Fruit fly (Drosophila melanogaster) whole organism, embryonic: ENCODE results near the gene Wwox.

ENCODE experiments used
- CG1024 ChIP-seq: fragments of 200-800 bp; sonication (Bioruptor generic); IDR thresholded peaks from 2 replicates; pipeline ENCODE4 v1.3.6; 2022; ENCODE audit warnings: missing biosample characterization, missing genetic modification characterization
- CG10431 ChIP-seq: fragments of 200-800 bp; sonication (Bioruptor generic); optimal IDR thresholded peaks from 3 replicates; lab custom pipeline; 2018; ENCODE audit warnings: missing biosample characterization, mild to moderate bottlenecking, missing genetic modification characterization
- CG10565 ChIP-seq: fragments of 200-800 bp; sonication (Bioruptor generic); optimal IDR thresholded peaks from 3 replicates; lab custom pipeline; 2016; ENCODE audit warnings: missing biosample characterization, mild to moderate bottlenecking, missing genetic modification characterization
- CG12155 ChIP-seq: fragments of 200-800 bp; sonication (Bioruptor generic); optimal IDR thresholded peaks from 3 replicates; lab custom pipeline; 2016; ENCODE audit warnings: missing biosample characterization, missing genetic modification characterization
- CG12391 ChIP-seq: fragments of 200-800 bp; sonication (Bioruptor generic); optimal IDR thresholded peaks from 3 replicates; lab custom pipeline; 2018; ENCODE audit warnings: missing biosample characterization, mild to moderate bottlenecking, missing genetic modification characterization, moderate library complexity
- CG14014 ChIP-seq: fragments of 200-800 bp; sonication (Bioruptor generic); IDR thresholded peaks from 2 replicates; pipeline ENCODE4 v1.3.6; 2022; ENCODE audit warnings: missing biosample characterization, missing genetic modification characterization
- CG14667 ChIP-seq: fragments of 200-800 bp; sonication (Bioruptor generic); IDR thresholded peaks from 2 replicates; pipeline ENCODE4 v1.3.6; 2022; ENCODE audit warnings: missing biosample characterization, missing genetic modification characterization
- CG15479 ChIP-seq: fragments of 200-800 bp; sonication (Bioruptor generic); optimal IDR thresholded peaks from 3 replicates; lab custom pipeline; 2019; ENCODE audit warnings: missing biosample characterization, mild to moderate bottlenecking, missing genetic modification characterization, moderate library complexity
- CG16815 ChIP-seq: fragments of 200-800 bp; sonication (Bioruptor generic); optimal IDR thresholded peaks from 3 replicates; lab custom pipeline; 2017; ENCODE audit warnings: missing biosample characterization, mild to moderate bottlenecking, missing genetic modification characterization
- CG3065 ChIP-seq: fragments of 200-800 bp; sonication (Bioruptor generic); optimal IDR thresholded peaks from 2 replicates; lab custom pipeline; 2016; ENCODE audit warnings: missing biosample characterization, missing genetic modification characterization
- CG33213 ChIP-seq: fragments of 200-800 bp; sonication (Bioruptor generic); optimal IDR thresholded peaks from 3 replicates; lab custom pipeline; 2016; ENCODE audit warnings: missing biosample characterization, missing genetic modification characterization
- CG3838 ChIP-seq: fragments of 200-800 bp; sonication (Bioruptor generic); optimal IDR thresholded peaks from 3 replicates; lab custom pipeline; 2016; ENCODE audit warnings: missing biosample characterization, missing genetic modification characterization
- CG3995 ChIP-seq: fragments of 200-800 bp; sonication (Bioruptor generic); optimal IDR thresholded peaks from 3 replicates; lab custom pipeline; 2016; ENCODE audit warnings: missing biosample characterization, missing genetic modification characterization
- CG43689 ChIP-seq: fragments of 200-800 bp; sonication (Bioruptor generic); IDR thresholded peaks from 2 replicates; pipeline ENCODE4 v1.3.6; 2022; ENCODE audit warnings: missing biosample characterization, missing genetic modification characterization
- CG4424 ChIP-seq: fragments of 200-800 bp; sonication (Bioruptor generic); optimal IDR thresholded peaks from 3 replicates; lab custom pipeline; 2016; ENCODE audit warnings: missing biosample characterization, missing genetic modification characterization
- CG6254 ChIP-seq: fragments of 200-800 bp; sonication (Bioruptor generic); optimal IDR thresholded peaks from 3 replicates; lab custom pipeline; 2017; ENCODE audit warnings: mild to moderate bottlenecking, missing biosample characterization, missing genetic modification reagents, missing genetic modification characterization
- CG6272 ChIP-seq: fragments of 200-800 bp; sonication (Bioruptor generic); IDR thresholded peaks from 2 replicates; pipeline ENCODE4 v1.3.6; 2022; ENCODE audit warnings: missing biosample characterization, missing genetic modification characterization
- CG7786 ChIP-seq: fragments of 200-800 bp; sonication (Bioruptor generic); optimal IDR thresholded peaks from 2 replicates; lab custom pipeline; 2016; ENCODE audit warnings: missing biosample characterization, missing genetic modification characterization
- CG7987 ChIP-seq: fragments of 200-800 bp; sonication (Bioruptor generic); optimal IDR thresholded peaks from 2 replicates; lab custom pipeline; 2018; ENCODE audit warnings: missing biosample characterization, mild to moderate bottlenecking, missing genetic modification characterization, moderate library complexity
- CG9437 ChIP-seq: fragments of 200-800 bp; sonication (Bioruptor generic); optimal IDR thresholded peaks from 2 replicates; lab custom pipeline; 2018; ENCODE audit warnings: missing biosample characterization, mild to moderate bottlenecking, missing genetic modification characterization
- CG9797 ChIP-seq: fragments of 200-800 bp; sonication (Bioruptor generic); optimal IDR thresholded peaks from 3 replicates; lab custom pipeline; 2018; ENCODE audit warnings: missing biosample characterization, mild to moderate bottlenecking, missing genetic modification characterization
- Camta ChIP-seq: fragments of 200-800 bp; sonication (Bioruptor generic); optimal IDR thresholded peaks from 2 replicates; lab custom pipeline; 2016; ENCODE audit warnings: missing biosample characterization, missing genetic modification characterization
- CrebB ChIP-seq: fragments of 200-800 bp; sonication (Bioruptor generic); optimal IDR thresholded peaks from 3 replicates; lab custom pipeline; 2018; ENCODE audit warnings: missing biosample characterization, mild to moderate bottlenecking, missing genetic modification characterization
- Dek ChIP-seq: fragments of 200-800 bp; sonication (Bioruptor generic); optimal IDR thresholded peaks from 3 replicates; lab custom pipeline; 2019; ENCODE audit warnings: missing biosample characterization, mild to moderate bottlenecking, missing genetic modification characterization, moderate library complexity
- Dfd ChIP-seq, 2 experiments: fragments of >200 bp; optimal IDR thresholded peaks; 2 replicates each; lab custom pipeline; 2017; ENCODE audit warnings: missing biosample characterization in 2 of 2, missing genetic modification characterization in 2 of 2
- Dref ChIP-seq: fragments of 200-800 bp; sonication (Bioruptor generic); IDR thresholded peaks from 2 replicates; pipeline ENCODE4 v1.3.6; 2022; ENCODE audit warnings: missing biosample characterization, missing genetic modification characterization
- Fer2 ChIP-seq: fragments of 200-800 bp; sonication (Bioruptor generic); optimal IDR thresholded peaks from 2 replicates; lab custom pipeline; 2018; ENCODE audit warnings: missing biosample characterization, mild to moderate bottlenecking, missing genetic modification characterization, moderate library complexity
- Gug ChIP-seq: fragments of 200-800 bp; sonication (Bioruptor generic); IDR thresholded peaks from 4 replicates; pipeline ENCODE4 v1.3.6; 2022; ENCODE audit warnings: missing biosample characterization, missing genetic modification characterization
- Myb ChIP-seq: fragments of 200-800 bp; sonication (Bioruptor generic); optimal IDR thresholded peaks from 2 replicates; lab custom pipeline; 2016; ENCODE audit warnings: missing biosample characterization, missing genetic modification characterization
- NFAT ChIP-seq: fragments of 200-800 bp; sonication (Bioruptor generic); IDR thresholded peaks from 2 replicates; pipeline ENCODE4 v1.3.6; 2022; ENCODE audit warnings: missing biosample characterization, missing genetic modification characterization
- Tbp ChIP-seq: fragments of >200 bp; optimal IDR thresholded peaks from 2 replicates; lab custom pipeline; 2018; ENCODE audit warnings: missing biosample characterization, missing genetic modification characterization
- ap ChIP-seq: fragments of 200-800 bp; sonication (Bioruptor generic); IDR thresholded peaks from 2 replicates; pipeline ENCODE4 v1.3.6; 2022; ENCODE audit warnings: missing biosample characterization, missing genetic modification characterization
- ara ChIP-seq: fragments of 200-800 bp; sonication (Bioruptor generic); IDR thresholded peaks from 2 replicates; pipeline ENCODE4 v1.3.6; 2022; ENCODE audit warnings: missing biosample characterization, missing genetic modification characterization
- dysf ChIP-seq: fragments of 200-800 bp; sonication (Bioruptor generic); IDR thresholded peaks from 3 replicates; pipeline ENCODE4 v1.3.6; 2022; ENCODE audit warnings: missing biosample characterization, missing genetic modification characterization
- gfzf ChIP-seq: fragments of 200-800 bp; sonication (Bioruptor generic); optimal IDR thresholded peaks from 2 replicates; lab custom pipeline; 2016; ENCODE audit warnings: missing biosample characterization, mild to moderate bottlenecking, missing genetic modification characterization, moderate library complexity
- grn ChIP-seq: fragments of 200-800 bp; sonication (Bioruptor generic); optimal IDR thresholded peaks from 3 replicates; lab custom pipeline; 2017; ENCODE audit warnings: missing biosample characterization, missing genetic modification characterization
- gro ChIP-seq: fragments of 200-800 bp; sonication (Bioruptor generic); optimal IDR thresholded peaks from 2 replicates; lab custom pipeline; 2016; ENCODE audit warnings: missing biosample characterization, missing genetic modification characterization
- ham ChIP-seq: fragments of 200-800 bp; sonication (Bioruptor generic); IDR thresholded peaks from 2 replicates; pipeline ENCODE4 v1.3.6; 2022; ENCODE audit warnings: missing biosample characterization, missing genetic modification characterization
- jumu ChIP-seq: fragments of 200-800 bp; sonication (Bioruptor generic); optimal IDR thresholded peaks from 3 replicates; lab custom pipeline; 2016; ENCODE audit warnings: missing biosample characterization, missing genetic modification characterization
- lilli ChIP-seq: fragments of 200-800 bp; sonication (Bioruptor generic); optimal IDR thresholded peaks from 3 replicates; lab custom pipeline; 2016; ENCODE audit warnings: missing biosample characterization, missing genetic modification characterization
- nerfin-2 ChIP-seq: fragments of 200-800 bp; sonication (Bioruptor generic); IDR thresholded peaks from 2 replicates; pipeline ENCODE4 v1.3.6; 2022; ENCODE audit warnings: missing biosample characterization, missing genetic modification characterization; ENCODE audit not compliant: partially characterized antibody
- p53 ChIP-seq: fragments of 200-800 bp; sonication (Bioruptor generic); optimal IDR thresholded peaks from 2 replicates; lab custom pipeline; 2016; ENCODE audit warnings: missing biosample characterization, missing genetic modification characterization
- sc ChIP-seq, 3 experiments: fragments of >200 bp in 2 of 3; fragments of 200-800 bp in 1 of 3; sonication (Bioruptor generic) in 1 of 3; optimal IDR thresholded peaks; 2 replicates in 2 of 3; 3 replicates in 1 of 3; lab custom pipeline; 2017; ENCODE audit warnings: mild to moderate bottlenecking in 1 of 3, missing biosample characterization in 1 of 3, missing genetic modification characterization in 1 of 3, missing genetic modification reagents in 1 of 3
- sd ChIP-seq: fragments of 200-800 bp; sonication (Bioruptor generic); optimal IDR thresholded peaks from 3 replicates; lab custom pipeline; 2018; ENCODE audit warnings: missing biosample characterization, mild to moderate bottlenecking, missing genetic modification characterization, moderate library complexity
- shn ChIP-seq: fragments of 200-800 bp; sonication (Bioruptor generic); optimal IDR thresholded peaks from 3 replicates; lab custom pipeline; 2016; ENCODE audit warnings: missing biosample characterization, missing genetic modification characterization
- sna ChIP-seq: fragments of 200-800 bp; sonication (Bioruptor generic); IDR thresholded peaks from 2 replicates; pipeline ENCODE4 v1.3.6; 2022; ENCODE audit warnings: missing biosample characterization, missing genetic modification characterization; ENCODE audit not compliant: partially characterized antibody
- tll ChIP-seq, 2 experiments: fragments of 200-800 bp in 1 of 2; fragments of >200 bp in 1 of 2; sonication (Bioruptor generic) in 1 of 2; optimal IDR thresholded peaks; 2 replicates each; lab custom pipeline; 2017 to 2019; ENCODE audit warnings: missing biosample characterization in 2 of 2, missing genetic modification characterization in 2 of 2, mild to moderate bottlenecking in 1 of 2, moderate library complexity in 1 of 2
- tna ChIP-seq: fragments of 200-800 bp; sonication (Bioruptor generic); IDR thresholded peaks from 2 replicates; pipeline ENCODE4 v1.3.6; 2022; ENCODE audit warnings: missing biosample characterization, missing genetic modification characterization; ENCODE audit not compliant: partially characterized antibody
- unc-4 ChIP-seq: fragments of 200-800 bp; sonication (Bioruptor generic); IDR thresholded peaks from 2 replicates; pipeline ENCODE4 v1.3.6; 2022; ENCODE audit warnings: missing biosample characterization, missing genetic modification characterization; ENCODE audit not compliant: partially characterized antibody

Wwox gene

DNA sequence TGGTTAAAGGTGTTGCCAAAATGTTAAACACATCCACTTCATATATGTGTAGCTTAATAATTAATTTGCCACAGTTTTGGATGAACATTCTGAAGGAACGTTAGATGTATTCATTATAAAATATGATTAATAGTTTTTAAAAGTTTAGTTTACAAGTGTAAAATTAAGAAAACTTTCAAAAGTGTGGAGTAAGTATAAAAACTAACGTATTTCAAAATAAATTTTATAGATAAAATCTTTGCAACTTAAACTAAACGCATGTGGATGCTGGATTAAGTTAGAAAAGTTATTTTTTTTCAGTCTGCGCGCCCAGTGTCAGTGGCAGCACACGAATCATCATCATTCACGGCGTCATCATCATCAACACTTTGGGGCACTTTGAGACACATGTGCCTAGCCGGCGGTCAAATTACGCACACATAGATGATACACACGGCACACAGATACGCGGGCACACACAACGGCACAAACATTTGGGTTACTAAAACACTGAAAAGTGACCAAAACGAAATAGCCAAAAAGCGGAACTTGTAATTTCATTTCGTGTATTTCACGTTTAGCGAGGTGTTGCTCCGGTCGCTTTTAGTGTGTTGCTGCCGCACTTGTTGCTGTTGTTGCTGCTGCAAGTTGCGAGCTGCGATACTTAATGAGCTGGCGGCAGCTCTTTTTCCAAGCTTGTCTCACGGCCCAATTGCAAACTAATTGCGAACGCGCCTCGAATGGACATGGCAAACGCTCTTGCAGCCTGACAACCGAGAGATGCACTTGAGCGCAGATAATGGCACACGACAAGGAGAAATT lies 46.8 kb downstream of the Wwox start (continued):
- no peak for TF ChIP-seq grn (GFP tag; lab: Kevin White, UChicago)
- peak; percentile 5 for TF ChIP-seq Camta (GFP tag; lab: Kevin White, UChicago)
- TF ChIP-seq CG3995 (GFP tag; lab: Kevin White, UChicago), result no peak
- no peak for TF ChIP-seq CG7987
- TF ChIP-seq NFAT, result 0 out of 2 replicates have a peak, but pooled peaks have one; percentile 11
- no peak for TF ChIP-seq CrebB (tag; lab: Kevin White, UChicago)
- no peak for TF ChIP-seq CG9797 (GFP tag; lab: Kevin White, UChicago)
- no peak for TF ChIP-seq CG3065 (GFP tag; lab: Kevin White, UChicago)
- peak; percentile 70 for TF ChIP-seq ap (GFP tag; lab: Robert Waterston, UW)
- TF ChIP-seq Fer2, result no peak
- no peak for TF ChIP-seq unc-4
- no peak for TF ChIP-seq p53 (GFP tag; lab: Kevin White, UChicago)
- TF ChIP-seq Tbp (GFP tag; lab: Kevin White, UChicago), result no peak
- TF ChIP-seq Myb (GFP tag; lab: Kevin White, UChicago), result no peak
- peak; percentile 5 for TF ChIP-seq sd
- TF ChIP-seq CG6272 (GFP tag; lab: Robert Waterston, UW), result no peak
- TF ChIP-seq CG15479 (GFP tag; lab: Kevin White, UChicago), result no peak
- TF ChIP-seq CG9437 (GFP tag; lab: Kevin White, UChicago), result peak; percentile 66
- 0 out of 2 replicates have a peak, but pooled peaks have one; percentile 14 for TF ChIP-seq CG14014
- no peak for TF ChIP-seq tna
- no peak for TF ChIP-seq sc (optimal IDR thresholded peaks at IDR 0.05; lab: Kevin White, UChicago)
- TF ChIP-seq sc (GFP tag; optimal IDR thresholded peaks at IDR 0.05; lab: Kevin White, UChicago), result no peak
- TF ChIP-seq CG12391 (tag; lab: Kevin White, UChicago), result peak; percentile 39
- TF ChIP-seq CG10431, result no peak
- 0 out of 2 replicates have a peak, but pooled peaks have one; percentile 28 for TF ChIP-seq CG14667
- TF ChIP-seq sna (GFP tag; lab: Robert Waterston, UW), result no peak
- TF ChIP-seq CG12155 (GFP tag; lab: Kevin White, UChicago), result no peak
- TF ChIP-seq CG10565, result no peak
- TF ChIP-seq lilli (GFP tag; lab: Kevin White, UChicago), result peak; percentile 49
- TF ChIP-seq CG1024, result no peak
- TF ChIP-seq CG6254, result no peak
- TF ChIP-seq CG16815 (GFP tag; lab: Kevin White, UChicago), result no peak
- TF ChIP-seq nerfin-2 (GFP tag; lab: Robert Waterston, UW), result no peak
- no peak for TF ChIP-seq Dfd (GFP tag; optimal IDR thresholded peaks at IDR 0.05; lab: Kevin White, UChicago)
- TF ChIP-seq Dek (tag; lab: Kevin White, UChicago), result peak; percentile 20
- no peak for TF ChIP-seq CG3838
- no peak for TF ChIP-seq shn (GFP tag; lab: Kevin White, UChicago)
- no peak for TF ChIP-seq gfzf (GFP tag; lab: Kevin White, UChicago)
- TF ChIP-seq CG7786, result no peak
- no peak for TF ChIP-seq CG33213 (GFP tag; lab: Kevin White, UChicago)
- no peak for TF ChIP-seq ara (GFP tag; lab: Robert Waterston, UW)
- no peak for TF ChIP-seq tll (GFP tag; optimal IDR thresholded peaks at IDR 0.05; lab: Kevin White, UChicago)
- no peak for TF ChIP-seq gro
- peak; percentile 73 for TF ChIP-seq dysf
- no peak for TF ChIP-seq CG43689
- TF ChIP-seq CG4424 (GFP tag; lab: Kevin White, UChicago), result peak; percentile 31
- no peak for TF ChIP-seq Dref
- no peak for TF ChIP-seq jumu (GFP tag; lab: Kevin White, UChicago)
- TF ChIP-seq ham, result no peak
- 0 out of 4 replicates have a peak, but pooled peaks have one; percentile 4 for TF ChIP-seq Gug (GFP tag; lab: Robert Waterston, UW)
